Worm (Caenorhabditis elegans): ENCODE data around the gene B0222.11.

The B0222.11 gene

DNA sequence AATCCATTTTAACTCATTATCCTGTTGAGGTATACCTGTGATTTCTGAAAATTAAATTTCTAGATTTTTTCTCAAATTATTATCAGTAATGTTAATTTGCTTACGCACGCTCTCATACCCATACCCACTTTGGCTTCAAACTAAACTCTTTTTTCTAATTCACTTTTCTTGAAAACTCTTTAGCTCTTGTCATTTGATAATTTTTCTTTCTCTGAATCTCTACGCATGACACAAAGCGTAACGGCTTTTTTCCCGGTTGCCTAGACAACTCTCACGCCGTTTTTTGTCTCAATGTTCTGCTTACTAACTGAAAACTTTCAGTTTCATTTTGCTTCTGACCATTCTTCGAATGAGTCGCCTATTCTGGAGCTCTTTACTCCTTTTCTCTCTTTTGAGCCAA, 34.0 kb downstream of the B0222.11 start, which contains the start of gene B0222.1 (continued):
- no peak for TF ChIP-seq ztf-11 (tag; optimal IDR thresholded peaks at IDR 0.05)
- TF ChIP-seq elt-3 (tag; optimal IDR thresholded peaks at IDR 0.05), result no peak
- TF ChIP-seq tlp-1 (tag; optimal IDR thresholded peaks at IDR 0.05), result no peak
- TF ChIP-seq efl-3 (GFP tag; optimal IDR thresholded peaks at IDR 0.05), result no peak
- TF ChIP-seq jun-1 (tag; optimal IDR thresholded peaks at IDR 0.05), result no peak
- TF ChIP-seq egl-27 (tag; optimal IDR thresholded peaks at IDR 0.05), result no peak
- no peak for TF ChIP-seq snu-23 (GFP tag; optimal IDR thresholded peaks at IDR 0.05)
- TF ChIP-seq nhr-71 (tag; optimal IDR thresholded peaks at IDR 0.05), result peak; percentile 72
- TF ChIP-seq nhr-19 (GFP tag; conservative IDR thresholded peaks at IDR 0.05), result no peak
- TF ChIP-seq isw-1 (GFP tag; IDR thresholded peaks at IDR 0.05), result no peak
- no peak for TF ChIP-seq egl-13 (tag; optimal IDR thresholded peaks at IDR 0.05)
- TF ChIP-seq fkh-4 (tag; optimal IDR thresholded peaks at IDR 0.05; ENCODE audit: borderline replicate concordance), result no peak
- TF ChIP-seq dsc-1 (tag; optimal IDR thresholded peaks at IDR 0.05), result peak; percentile 29
- TF ChIP-seq C16A3.4 (tag; optimal IDR thresholded peaks at IDR 0.05), result no peak
- no peak for TF ChIP-seq hpl-2 (GFP tag; optimal IDR thresholded peaks at IDR 0.05)
- no peak for TF ChIP-seq unc-98 (GFP tag; IDR thresholded peaks at IDR 0.05)
- no peak for TF ChIP-seq ets-5 (GFP tag; IDR thresholded peaks at IDR 0.05)
- no peak for TF ChIP-seq F16B12.6 (tag; optimal IDR thresholded peaks at IDR 0.05)
- TF ChIP-seq blmp-1 (tag; optimal IDR thresholded peaks at IDR 0.05), result no peak
- no peak for TF ChIP-seq unc-86 (tag; optimal IDR thresholded peaks at IDR 0.05)
- TF ChIP-seq ceh-63 (GFP tag; optimal IDR thresholded peaks at IDR 0.05), result no peak
- no peak for TF ChIP-seq dpl-1 (GFP tag; optimal IDR thresholded peaks at IDR 0.05)
- TF ChIP-seq rnt-1 (tag; optimal IDR thresholded peaks at IDR 0.05), result no peak
- no peak for TF ChIP-seq unc-130 (tag; optimal IDR thresholded peaks at IDR 0.05)
- no peak for TF ChIP-seq pqm-1 (tag; optimal IDR thresholded peaks at IDR 0.05)
- TF ChIP-seq mef-2 (tag; optimal IDR thresholded peaks at IDR 0.05), result no peak
- TF ChIP-seq nhr-237 (tag; optimal IDR thresholded peaks at IDR 0.05), result no peak
- TF ChIP-seq lsy-2 (tag; optimal IDR thresholded peaks at IDR 0.05), result no peak
- TF ChIP-seq irx-1 (tag; optimal IDR thresholded peaks at IDR 0.05), result no peak
- TF ChIP-seq C34B4.2 (tag; optimal IDR thresholded peaks at IDR 0.05), result no peak
- TF ChIP-seq aha-1 (tag; optimal IDR thresholded peaks at IDR 0.05), result no peak
- TF ChIP-seq lir-3 (tag; optimal IDR thresholded peaks at IDR 0.05; ENCODE audit: poor library complexity), result no peak
- no peak for TF ChIP-seq snpc-4 (tag; optimal IDR thresholded peaks at IDR 0.05)
- TF ChIP-seq nhr-47 (tag; optimal IDR thresholded peaks at IDR 0.05), result peak; percentile 62
- TF ChIP-seq xbp-1 (tag; optimal IDR thresholded peaks at IDR 0.05), result no peak
- peak; percentile 59 for TF ChIP-seq nhr-11 (tag; optimal IDR thresholded peaks at IDR 0.05)
- TF ChIP-seq lin-39 (tag; optimal IDR thresholded peaks at IDR 0.05), result no peak
- no peak for TF ChIP-seq ztf-4 (tag; optimal IDR thresholded peaks at IDR 0.05)
- TF ChIP-seq hlh-4 (tag; optimal IDR thresholded peaks at IDR 0.05), result no peak
- no peak for TF ChIP-seq grh-1 (GFP tag; IDR thresholded peaks at IDR 0.05)
- no peak for TF ChIP-seq efl-1 (optimal IDR thresholded peaks at IDR 0.05)
- no peak for TF ChIP-seq efl-1 (GFP tag; optimal IDR thresholded peaks at IDR 0.05 in 1 of 2)
- no peak for TF ChIP-seq alr-1 (tag; optimal IDR thresholded peaks at IDR 0.05; ENCODE audit: borderline replicate concordance)
- no peak for TF ChIP-seq unc-30 (tag; optimal IDR thresholded peaks at IDR 0.05)
- no peak for TF ChIP-seq nhr-90 (tag; optimal IDR thresholded peaks at IDR 0.05; ENCODE audit: poor library complexity)
- TF ChIP-seq swsn-7 (tag; optimal IDR thresholded peaks at IDR 0.05), result peak; percentile 3
- peak; percentile 6 for TF ChIP-seq lin-14 (GFP tag; optimal IDR thresholded peaks at IDR 0.05)
